Worm (Caenorhabditis elegans) whole organism, L1 larva: ENCODE data around the gene Y6G8.14.

Source experiments
- dpl-1 ChIP-seq, 3 experiments: fragments of 150-350 bp in 2 of 3; sonication (generic microtip) in 1 of 3; optimal IDR thresholded peaks; 2 replicates each; lab custom pipeline; 2014 to 2017; ENCODE audit warnings: missing biosample characterization in 3 of 3, missing genetic modification characterization in 3 of 3, missing genetic modification reagents in 3 of 3
- egl-27 ChIP-seq, 2 experiments: fragments of 150-350 bp in 1 of 2; sonication (generic microtip); optimal IDR thresholded peaks; 3 replicates each; lab custom pipeline; 2017 to 2018; ENCODE audit warnings: missing biosample characterization in 2 of 2, missing genetic modification characterization in 2 of 2, missing genetic modification reagents in 2 of 2
- elt-2 ChIP-seq: sonication (generic microtip); optimal IDR thresholded peaks from 2 replicates; lab custom pipeline; 2016; ENCODE audit warnings: missing genetic modification characterization, mild to moderate bottlenecking, inconsistent platforms, missing compliant biosample characterization, missing genetic modification reagents
- hlh-17 ChIP-seq: fragments of 200-800 bp; sonication (Bioruptor generic); optimal IDR thresholded peaks from 2 replicates; lab custom pipeline; 2018; ENCODE audit warnings: missing genetic modification characterization, mild to moderate bottlenecking, missing compliant biosample characterization, moderate library complexity, borderline replicate concordance
- mdl-1 ChIP-seq, 2 experiments: fragments of 150-350 bp; optimal IDR thresholded peaks; 2 replicates each; lab custom pipeline; 2014 to 2017; ENCODE audit warnings: missing biosample characterization in 2 of 2, missing genetic modification characterization in 2 of 2, inconsistent platforms in 1 of 2
- nhr-237 ChIP-seq: fragments of 150-350 bp; optimal IDR thresholded peaks from 2 replicates; lab custom pipeline; 2014; ENCODE audit warnings: missing biosample characterization, missing genetic modification characterization
- nhr-76 ChIP-seq: sonication (generic microtip); optimal IDR thresholded peaks from 2 replicates; lab custom pipeline; 2017; ENCODE audit warnings: missing biosample characterization, missing genetic modification characterization
- pag-3 ChIP-seq: sonication (generic microtip); optimal IDR thresholded peaks from 2 replicates; lab custom pipeline; 2017; ENCODE audit warnings: missing genetic modification characterization, mild to moderate bottlenecking, missing compliant biosample characterization, antibody characterized with exemption, borderline replicate concordance; ENCODE audit not compliant: insufficient read depth
- skn-1 ChIP-seq: fragments of 150-350 bp; optimal IDR thresholded peaks from 2 replicates; lab custom pipeline; 2014; ENCODE audit warnings: missing biosample characterization, missing genetic modification characterization
- snpc-4 ChIP-seq: fragments of 150-350 bp; optimal IDR thresholded peaks from 2 replicates; lab custom pipeline; 2014; ENCODE audit warnings: missing biosample characterization, missing genetic modification characterization
- ztf-11 ChIP-seq, 2 experiments: sonication (generic microtip); optimal IDR thresholded peaks; 2 replicates each; lab custom pipeline; 2016 to 2017; ENCODE audit warnings: missing genetic modification characterization in 2 of 2, missing biosample characterization in 1 of 2, missing compliant biosample characterization in 1 of 2

- TF ChIP-seq egl-27 (tag; optimal IDR thresholded peaks at IDR 0.05; lab: Kevin White, UChicago) (no peak), nhr-237 (tag; lab: Kevin White, UChicago) (no peak), skn-1 (no peak), nhr-76 (tag; lab: Kevin White, UChicago) (no peak), mdl-1 (tag; optimal IDR thresholded peaks at IDR 0.05; lab: Kevin White, UChicago) (no peak), elt-2 (tag; lab: Kevin White, UChicago) (no peak), hlh-17 (GFP tag; lab: Kevin White, UChicago) (no peak), snpc-4 (no peak), dpl-1 (GFP tag; optimal IDR thresholded peaks at IDR 0.05; lab: Kevin White, UChicago) (no peak), ztf-11 (tag; optimal IDR thresholded peaks at IDR 0.05; lab: Kevin White, UChicago) (no peak), pag-3 (no peak)
Measured at ce11 chrV:17624906-17625305, 10.8 kb upstream of the Y6G8.14 start, which contains the start of gene F57G4.11.
